Worm (Caenorhabditis elegans): Measurements from ENCODE around the gene tag-30.

Gene tag-30

DNA sequence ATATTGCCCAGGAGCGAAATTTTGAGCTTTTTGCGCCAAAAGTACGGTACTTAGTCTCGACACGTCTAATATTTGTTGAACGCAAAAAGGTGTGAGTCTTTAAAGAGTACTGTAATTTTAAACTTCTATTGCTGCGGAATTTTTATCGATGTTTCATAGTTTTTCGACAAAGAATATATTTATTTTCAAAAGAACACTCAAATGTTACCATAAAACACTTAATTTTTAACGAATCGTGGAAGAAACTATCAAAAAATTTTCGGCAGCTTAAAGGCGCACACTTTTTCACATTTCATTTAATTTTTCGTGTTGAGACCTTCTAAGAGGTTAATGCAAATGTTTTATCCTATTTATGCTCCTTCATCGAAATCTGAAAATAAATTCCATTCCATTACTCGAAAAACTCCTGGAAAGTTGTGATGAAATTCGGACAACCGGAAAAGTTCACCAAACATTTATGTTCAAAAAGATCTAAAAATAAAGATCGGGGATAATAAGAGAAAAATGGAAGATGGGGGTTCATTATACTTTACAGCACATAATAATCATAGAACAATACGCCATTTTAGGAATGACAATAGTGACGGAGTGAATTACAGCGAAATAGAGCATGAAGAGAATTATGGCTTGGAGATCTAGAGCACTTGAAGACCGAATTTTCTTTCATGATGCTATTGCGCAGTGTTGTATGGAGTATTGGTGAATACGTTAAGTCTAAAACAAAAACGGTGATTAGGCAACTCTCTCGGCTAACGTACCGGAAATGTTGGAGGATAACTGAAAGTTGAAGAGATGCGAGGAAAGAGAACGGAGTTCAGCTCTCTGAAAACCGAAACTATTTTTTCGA, 34.7 kb downstream of the tag-30 start:
- TF ChIP-seq snpc-4 (tag; optimal IDR thresholded peaks at IDR 0.05) (no peak), lin-13 (GFP tag; optimal IDR thresholded peaks at IDR 0.05) (peak; percentile 1), C34F6.9 (tag; optimal IDR thresholded peaks at IDR 0.05) (peak; percentile 8), egl-27 (tag; optimal IDR thresholded peaks at IDR 0.05) (no peak), sem-4 (tag; optimal IDR thresholded peaks at IDR 0.05) (peak; percentile 5), F13H6.1 (tag; optimal IDR thresholded peaks at IDR 0.05) (peak; percentile 8), lsy-2 (tag; optimal IDR thresholded peaks at IDR 0.05) (peak in 1 of 2 experiments; percentile 14), ama-1 (optimal IDR thresholded peaks at IDR 0.05) (peak; percentile 12), mab-5 (tag; optimal IDR thresholded peaks at IDR 0.05) (no peak), crh-2 (tag; optimal IDR thresholded peaks at IDR 0.05) (peak; percentile 43)

DNA sequence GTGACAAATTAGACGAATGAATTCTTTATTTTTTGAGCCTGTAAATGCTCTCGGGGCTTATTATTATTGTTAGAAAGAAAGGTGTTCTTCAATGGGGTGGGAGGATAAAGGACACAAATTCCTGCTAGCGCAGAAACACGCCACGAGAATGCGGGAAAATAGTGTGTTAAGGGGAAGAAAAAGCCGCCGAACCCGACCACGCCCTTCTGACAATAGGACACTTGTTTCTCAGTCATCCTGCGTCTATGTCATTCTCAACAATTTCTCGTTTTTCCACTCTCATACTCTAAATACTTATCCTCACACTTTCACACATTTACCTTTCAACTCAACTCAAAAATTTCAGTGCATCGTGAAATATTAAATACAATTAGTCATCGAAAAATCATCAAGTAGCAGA, 41.1 kb downstream of the tag-30 start, which contains the start of gene M117.1:
Gene M117.1 (plus strand): TSS at position 347 of the 400 bp plus-strand sequence.
- TF ChIP-seq nhr-12 (tag; optimal IDR thresholded peaks at IDR 0.05) (no peak), mdl-1 (tag; optimal IDR thresholded peaks at IDR 0.05) (peak in 1 of 2 experiments; percentile 20), peb-1 (tag; optimal IDR thresholded peaks at IDR 0.05) (no peak), ama-1 (optimal IDR thresholded peaks at IDR 0.05) (no peak), lsy-2 (tag; optimal IDR thresholded peaks at IDR 0.05) (no peak), nhr-77 (tag; optimal IDR thresholded peaks at IDR 0.05) (no peak), crh-2 (tag; optimal IDR thresholded peaks at IDR 0.05) (no peak), dmd-4 (tag; optimal IDR thresholded peaks at IDR 0.05) (no peak)

DNA sequence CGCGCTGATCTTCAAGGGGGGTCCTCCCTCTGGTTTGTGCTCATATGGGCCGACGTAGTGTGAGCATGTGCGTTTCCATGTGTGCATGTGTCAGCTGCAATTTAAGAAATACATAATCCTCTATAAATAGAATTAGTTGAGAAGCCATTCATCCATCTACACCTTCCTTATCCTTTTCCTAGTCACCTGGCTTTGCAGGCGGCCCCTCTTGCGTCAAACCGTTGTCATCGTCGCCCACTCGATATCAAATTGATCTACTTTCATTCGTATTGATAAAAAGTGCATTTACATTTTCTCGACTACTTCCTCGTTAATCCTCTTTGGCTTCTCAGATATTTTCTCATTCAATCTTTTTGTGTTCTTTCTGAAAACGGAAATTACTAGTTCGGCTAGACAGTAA, 42.9 kb downstream of the tag-30 start:
- TF ChIP-seq sma-9 (GFP tag; optimal IDR thresholded peaks at IDR 0.05) (peak; percentile 41), sma-9 (tag; optimal IDR thresholded peaks at IDR 0.05) (no peak), ztf-1 (GFP tag; conservative IDR thresholded peaks at IDR 0.05) (no peak), gmeb-1 (tag; optimal IDR thresholded peaks at IDR 0.05) (no peak), lsy-2 (tag; optimal IDR thresholded peaks at IDR 0.05) (peak in 1 of 2 experiments; percentile 10), nhr-237 (tag; optimal IDR thresholded peaks at IDR 0.05) (no peak)

DNA sequence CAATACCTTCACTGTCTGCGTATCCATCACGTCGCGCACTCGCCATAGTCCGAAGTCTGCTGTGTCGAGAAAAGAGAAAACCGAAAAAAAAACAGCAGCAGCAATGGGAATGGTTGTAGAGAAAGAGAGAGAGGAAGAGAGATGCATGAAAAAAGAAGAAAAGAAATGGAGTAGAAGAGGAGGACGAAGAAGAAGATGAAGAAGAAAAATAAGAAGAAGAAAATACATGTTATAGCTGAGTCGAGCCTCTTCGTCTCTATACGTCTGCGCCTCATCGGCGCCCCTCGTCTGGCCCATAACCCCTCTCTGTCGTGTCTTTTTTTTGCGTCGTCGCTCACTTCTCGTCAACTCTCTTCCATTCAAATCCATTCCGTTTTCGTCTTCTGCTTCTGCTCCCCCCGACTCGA, 45.2 kb downstream of the tag-30 start:
- TF ChIP-seq unc-62 (GFP tag; optimal IDR thresholded peaks at IDR 0.05), result peak; percentile 54
- TF ChIP-seq sem-4 (tag; optimal IDR thresholded peaks at IDR 0.05), result peak; percentile 76
- TF ChIP-seq lin-11 (tag; optimal IDR thresholded peaks at IDR 0.05), result peak; percentile 50
- TF ChIP-seq lin-13 (GFP tag; optimal IDR thresholded peaks at IDR 0.05), result peak; percentile 51
- no peak for TF ChIP-seq elt-3 (tag; optimal IDR thresholded peaks at IDR 0.05)
- TF ChIP-seq nhr-11 (tag; optimal IDR thresholded peaks at IDR 0.05), result no peak
- no peak for TF ChIP-seq mbf-1 (tag; optimal IDR thresholded peaks at IDR 0.05)
- no peak for TF ChIP-seq ceh-16 (tag; optimal IDR thresholded peaks at IDR 0.05)
- TF ChIP-seq C34F6.9 (tag; optimal IDR thresholded peaks at IDR 0.05), result peak; percentile 96
- TF ChIP-seq nhr-6 (tag; optimal IDR thresholded peaks at IDR 0.05), result peak; percentile 74
- TF ChIP-seq sma-9 (GFP tag; optimal IDR thresholded peaks at IDR 0.05), result peak; percentile 89
- no peak for TF ChIP-seq sma-9 (tag; optimal IDR thresholded peaks at IDR 0.05)
- peak; percentile 72 for TF ChIP-seq ztf-4 (tag; optimal IDR thresholded peaks at IDR 0.05)
- peak; percentile 82 for TF ChIP-seq crh-2 (tag; optimal IDR thresholded peaks at IDR 0.05)
- TF ChIP-seq lsy-2 (tag; optimal IDR thresholded peaks at IDR 0.05), result peak; percentile 35 to 78
- peak; percentile 37 for TF ChIP-seq ceh-82 (tag; optimal IDR thresholded peaks at IDR 0.05)
- peak; percentile 19 for TF ChIP-seq sma-3 (GFP tag; optimal IDR thresholded peaks at IDR 0.05)
- TF ChIP-seq dmd-4 (tag; optimal IDR thresholded peaks at IDR 0.05), result no peak
- peak; percentile 87 for TF ChIP-seq F13H6.1 (tag; optimal IDR thresholded peaks at IDR 0.05)
- no peak for TF ChIP-seq nhr-77 (tag; optimal IDR thresholded peaks at IDR 0.05)
- TF ChIP-seq nhr-12 (tag; optimal IDR thresholded peaks at IDR 0.05), result no peak
- no peak for TF ChIP-seq R02D3.7 (tag; optimal IDR thresholded peaks at IDR 0.05)
- no peak for TF ChIP-seq ztf-11 (tag; optimal IDR thresholded peaks at IDR 0.05)
- TF ChIP-seq blmp-1 (tag; optimal IDR thresholded peaks at IDR 0.05; ENCODE audit: insufficient read depth), result peak; percentile 53
- TF ChIP-seq unc-55 (GFP tag; optimal IDR thresholded peaks at IDR 0.05), result peak; percentile 89
- TF ChIP-seq peb-1 (tag; optimal IDR thresholded peaks at IDR 0.05), result no peak
- TF ChIP-seq nhr-10 (tag; optimal IDR thresholded peaks at IDR 0.05), result no peak
- no peak for TF ChIP-seq aly-2 (tag; optimal IDR thresholded peaks at IDR 0.05)
- peak; percentile 67 for TF ChIP-seq nhr-21 (tag; optimal IDR thresholded peaks at IDR 0.05)
- TF ChIP-seq Y55F3AM.14 (GFP tag; optimal IDR thresholded peaks at IDR 0.05), result peak; percentile 76
- TF ChIP-seq nhr-129 (tag; optimal IDR thresholded peaks at IDR 0.05), result peak; percentile 93
- TF ChIP-seq mdl-1 (tag; optimal IDR thresholded peaks at IDR 0.05), result peak; percentile 20 to 34
- no peak for TF ChIP-seq snpc-4 (tag; optimal IDR thresholded peaks at IDR 0.05)
- TF ChIP-seq zag-1 (tag; optimal IDR thresholded peaks at IDR 0.05), result peak; percentile 71
- no peak for TF ChIP-seq unc-39 (tag; optimal IDR thresholded peaks at IDR 0.05)
- peak; percentile 56 for TF ChIP-seq fos-1 (tag; optimal IDR thresholded peaks at IDR 0.05)
- TF ChIP-seq ama-1 (optimal IDR thresholded peaks at IDR 0.05), result no peak
- no peak for TF ChIP-seq nhr-237 (tag; optimal IDR thresholded peaks at IDR 0.05)
- no peak for TF ChIP-seq ZK546.5 (tag; optimal IDR thresholded peaks at IDR 0.05)
- TF ChIP-seq mab-5 (tag; optimal IDR thresholded peaks at IDR 0.05), result peak; percentile 80
- peak; percentile 48 for TF ChIP-seq egl-27 (tag; optimal IDR thresholded peaks at IDR 0.05)
